Worm (Caenorhabditis elegans) whole organism, young adult: Measurements from ENCODE around the gene W03C9.6.
A peak's percentile ranks its signal among the peaks of the same experiment; 100 is the strongest.

Experiments
- B0019.2 ChIP-seq: fragments of 200-800 bp; sonication (Bioruptor generic); conservative IDR thresholded peaks from 2 replicates; pipeline ENCODE4 v1.3.6; 2022; ENCODE audit warnings: missing genetic modification reagents, missing genetic modification characterization, missing compliant biosample characterization
- B0261.1 ChIP-seq: sonication (generic microtip); optimal IDR thresholded peaks from 2 replicates; lab custom pipeline; 2016; ENCODE audit warnings: mild to moderate bottlenecking, missing genetic modification characterization, moderate library complexity, missing compliant biosample characterization
- B0336.3 ChIP-seq: fragments of 200-800 bp; sonication (Bioruptor generic); IDR thresholded peaks from 2 replicates; pipeline ENCODE4 v1.3.6; 2022; ENCODE audit warnings: missing genetic modification characterization, missing compliant biosample characterization
- C06A6.2 ChIP-seq: fragments of 200-800 bp; sonication (Bioruptor generic); conservative IDR thresholded peaks from 2 replicates; pipeline ENCODE4 v1.3.6; 2022; ENCODE audit warnings: missing genetic modification characterization, missing compliant biosample characterization
- D2030.7 ChIP-seq: fragments of 200-800 bp; sonication (Bioruptor generic); IDR thresholded peaks from 2 replicates; pipeline ENCODE4 v1.3.6; 2022; ENCODE audit warnings: missing genetic modification reagents, missing genetic modification characterization, missing compliant biosample characterization
- F10E7.11 ChIP-seq: sonication (generic microtip); optimal IDR thresholded peaks from 2 replicates; lab custom pipeline; 2017; ENCODE audit warnings: mild to moderate bottlenecking, missing genetic modification characterization, moderate library complexity, missing compliant biosample characterization
- F22D6.2 ChIP-seq: sonication (generic microtip); optimal IDR thresholded peaks from 2 replicates; lab custom pipeline; 2016; ENCODE audit warnings: mild to moderate bottlenecking, missing genetic modification characterization, missing compliant biosample characterization
- F39B2.1 ChIP-seq: fragments of 200-800 bp; sonication (Bioruptor generic); IDR thresholded peaks from 2 replicates; pipeline ENCODE4 v1.3.6; 2022; ENCODE audit warnings: missing genetic modification reagents, missing genetic modification characterization, missing compliant biosample characterization
- F49E8.2 ChIP-seq: sonication (generic microtip); optimal IDR thresholded peaks from 3 replicates; lab custom pipeline; 2017; ENCODE audit warnings: missing genetic modification characterization, mild to moderate bottlenecking, missing compliant biosample characterization, antibody characterized with exemption, moderate library complexity; ENCODE audit not compliant: insufficient read depth
- F52B5.7 ChIP-seq: sonication (generic microtip); optimal IDR thresholded peaks from 2 replicates; lab custom pipeline; 2016; ENCODE audit warnings: mild to moderate bottlenecking, missing genetic modification characterization, missing compliant biosample characterization
- F55B11.4 ChIP-seq: sonication (generic microtip); optimal IDR thresholded peaks from 2 replicates; lab custom pipeline; 2016; ENCODE audit warnings: missing compliant biosample characterization, missing genetic modification characterization, borderline replicate concordance; ENCODE audit not compliant: insufficient read depth
- F57A8.1 ChIP-seq: fragments of 200-800 bp; sonication (Bioruptor generic); optimal IDR thresholded peaks from 2 replicates; lab custom pipeline; 2018; ENCODE audit warnings: mild to moderate bottlenecking, missing genetic modification characterization, moderate library complexity, missing compliant biosample characterization
- F57C9.4 ChIP-seq: sonication (generic microtip); optimal IDR thresholded peaks from 2 replicates; lab custom pipeline; 2017; ENCODE audit warnings: mild to moderate bottlenecking, missing genetic modification characterization, missing compliant biosample characterization
- Y67H2A.10 ChIP-seq: fragments of 200-800 bp; sonication (Bioruptor generic); conservative IDR thresholded peaks from 2 replicates; pipeline ENCODE4 v1.3.6; 2022; ENCODE audit warnings: missing genetic modification reagents, missing genetic modification characterization, missing compliant biosample characterization
- Y79H2A.3 ChIP-seq: fragments of 200-800 bp; sonication (Bioruptor generic); conservative IDR thresholded peaks from 2 replicates; pipeline ENCODE4 v1.3.6; 2022; ENCODE audit warnings: missing genetic modification reagents, missing genetic modification characterization, missing compliant biosample characterization
- Y95B8A.8 ChIP-seq: fragments of 200-800 bp; sonication (Bioruptor generic); IDR thresholded peaks from 2 replicates; pipeline ENCODE4 v1.3.6; 2022; ENCODE audit warnings: missing genetic modification reagents, missing genetic modification characterization, missing compliant biosample characterization
- ZK185.1 ChIP-seq: sonication (generic microtip); optimal IDR thresholded peaks from 2 replicates; lab custom pipeline; 2016; ENCODE audit warnings: mild to moderate bottlenecking, missing genetic modification characterization, missing compliant biosample characterization; ENCODE audit not compliant: poor library complexity, severe bottlenecking
- ama-1 ChIP-seq, 3 experiments: fragments of 150-350 bp in 1 of 3; sonication (generic microtip) in 2 of 3; optimal IDR thresholded peaks; 2 replicates each; lab custom pipeline; 2014 to 2018; ENCODE audit warnings: missing biosample characterization in 2 of 3, missing genetic modification characterization in 2 of 3, missing genetic modification reagents in 2 of 3
- aptf-2 ChIP-seq: fragments of 200-800 bp; sonication (Bioruptor generic); conservative IDR thresholded peaks from 2 replicates; pipeline ENCODE4 v1.3.6; 2022; ENCODE audit warnings: missing genetic modification reagents, missing genetic modification characterization, missing compliant biosample characterization
- attf-3 ChIP-seq: fragments of 200-800 bp; sonication (Bioruptor generic); conservative IDR thresholded peaks from 2 replicates; pipeline ENCODE4 v1.3.6; 2022; ENCODE audit warnings: missing genetic modification reagents, missing genetic modification characterization, missing compliant biosample characterization
- cebp-1 ChIP-seq, 2 experiments: fragments of 200-800 bp in 1 of 2; sonication (Bioruptor generic) in 1 of 2; sonication (generic microtip) in 1 of 2; IDR thresholded peaks in 1 of 2; optimal IDR thresholded peaks in 1 of 2; 2 replicates each; pipeline versions ENCODE4 v1.3.6 to Lab custom; 2017 to 2022; ENCODE audit warnings: missing compliant biosample characterization in 2 of 2, missing genetic modification characterization in 2 of 2, mild to moderate bottlenecking in 1 of 2, missing genetic modification reagents in 1 of 2, moderate library complexity in 1 of 2
- ceh-100 ChIP-seq: fragments of 200-800 bp; sonication (Bioruptor generic); IDR thresholded peaks from 2 replicates; pipeline ENCODE4 v1.3.6; 2022; ENCODE audit warnings: missing genetic modification reagents, missing genetic modification characterization, missing compliant biosample characterization
- ceh-27 ChIP-seq: fragments of 200-800 bp; sonication (Bioruptor generic); optimal IDR thresholded peaks from 2 replicates; lab custom pipeline; 2018; ENCODE audit warnings: mild to moderate bottlenecking, missing genetic modification characterization, moderate library complexity, missing compliant biosample characterization
- dox-1 ChIP-seq: fragments of 200-800 bp; sonication (Bioruptor generic); IDR thresholded peaks from 2 replicates; pipeline ENCODE4 v1.3.6; 2022; ENCODE audit warnings: missing genetic modification reagents, missing genetic modification characterization, missing compliant biosample characterization
- dpl-1 ChIP-seq: fragments of 150-350 bp; optimal IDR thresholded peaks from 2 replicates; lab custom pipeline; 2014; ENCODE audit warnings: missing biosample characterization, missing genetic modification reagents, missing genetic modification characterization
- efl-1 ChIP-seq: fragments of 150-350 bp; optimal IDR thresholded peaks from 2 replicates; lab custom pipeline; 2014; ENCODE audit warnings: missing biosample characterization, missing genetic modification reagents, missing genetic modification characterization
- egl-18 ChIP-seq: fragments of 200-800 bp; sonication (Bioruptor generic); IDR thresholded peaks from 2 replicates; pipeline ENCODE4 v1.3.6; 2022; ENCODE audit warnings: missing genetic modification reagents, missing genetic modification characterization, missing compliant biosample characterization
- ekl-4 ChIP-seq: fragments of 200-800 bp; sonication (Bioruptor generic); IDR thresholded peaks from 2 replicates; pipeline ENCODE4 v1.3.6; 2022; ENCODE audit warnings: missing genetic modification reagents, missing genetic modification characterization, missing compliant biosample characterization
- ets-4 ChIP-seq: fragments of 200-800 bp; sonication (Bioruptor generic); optimal IDR thresholded peaks from 2 replicates; lab custom pipeline; 2018; ENCODE audit warnings: mild to moderate bottlenecking, missing genetic modification characterization, missing compliant biosample characterization
- hmg-1.2 ChIP-seq: fragments of 200-800 bp; sonication (Bioruptor generic); IDR thresholded peaks from 2 replicates; pipeline ENCODE4 v1.3.6; 2022; ENCODE audit warnings: missing genetic modification reagents, missing genetic modification characterization, missing compliant biosample characterization
- lin-35 ChIP-seq, 3 experiments: fragments of 150-350 bp in 2 of 3; sonication (generic microtip) in 1 of 3; optimal IDR thresholded peaks; 2 replicates each; lab custom pipeline; 2014 to 2018; ENCODE audit warnings: missing biosample characterization in 3 of 3, missing genetic modification characterization in 3 of 3, missing genetic modification reagents in 3 of 3
- madf-10 ChIP-seq: sonication (generic microtip); optimal IDR thresholded peaks from 2 replicates; lab custom pipeline; 2016; ENCODE audit warnings: mild to moderate bottlenecking, missing genetic modification characterization, missing compliant biosample characterization
- madf-3 ChIP-seq: fragments of 200-800 bp; sonication (Bioruptor generic); IDR thresholded peaks from 2 replicates; pipeline ENCODE4 v1.3.6; 2022; ENCODE audit warnings: missing genetic modification reagents, missing genetic modification characterization, missing compliant biosample characterization
- madf-8 ChIP-seq: fragments of 200-800 bp; sonication (Bioruptor generic); conservative IDR thresholded peaks from 2 replicates; pipeline ENCODE4 v1.3.6; 2022; ENCODE audit warnings: missing genetic modification reagents, missing genetic modification characterization, missing compliant biosample characterization
- mcd-1 ChIP-seq: fragments of 200-800 bp; sonication (Bioruptor generic); IDR thresholded peaks from 2 replicates; pipeline ENCODE4 v1.3.6; 2022; ENCODE audit warnings: missing genetic modification reagents, missing genetic modification characterization, missing compliant biosample characterization
- mel-28 ChIP-seq: sonication (generic microtip); optimal IDR thresholded peaks from 2 replicates; lab custom pipeline; 2016; ENCODE audit warnings: borderline replicate concordance, mild to moderate bottlenecking, missing genetic modification characterization, missing compliant biosample characterization
- mes-4 ChIP-seq: sonication (generic microtip); optimal IDR thresholded peaks from 2 replicates; lab custom pipeline; 2016; ENCODE audit warnings: missing genotype, missing genetic modification characterization, missing compliant biosample characterization
- rcor-1 ChIP-seq: fragments of 200-800 bp; sonication (Bioruptor generic); IDR thresholded peaks from 2 replicates; pipeline ENCODE4 v1.3.6; 2022; ENCODE audit warnings: missing genetic modification reagents, missing genetic modification characterization, missing compliant biosample characterization
- rec-8 ChIP-seq, 2 experiments: sonication (generic microtip); optimal IDR thresholded peaks; 2 replicates each; lab custom pipeline; 2016; ENCODE audit warnings: mild to moderate bottlenecking in 2 of 2, missing genetic modification characterization in 2 of 2, missing genetic modification reagents in 2 of 2, missing genotype in 2 of 2, missing biosample characterization in 1 of 2, missing compliant biosample characterization in 1 of 2, moderate library complexity in 1 of 2
- rpc-1 ChIP-seq, 2 experiments: fragments of 150-350 bp in 1 of 2; sonication (generic microtip) in 1 of 2; optimal IDR thresholded peaks; 2 replicates each; lab custom pipeline; 2014 to 2018; ENCODE audit warnings: missing biosample characterization in 1 of 2, missing genetic modification characterization in 1 of 2, missing genetic modification reagents in 1 of 2, missing genotype in 1 of 2
- sptf-2 ChIP-seq: fragments of 200-800 bp; sonication (Bioruptor generic); optimal IDR thresholded peaks from 2 replicates; lab custom pipeline; 2018; ENCODE audit warnings: mild to moderate bottlenecking, missing genetic modification characterization, missing compliant biosample characterization
- tlf-1 ChIP-seq: fragments of 200-800 bp; sonication (Bioruptor generic); optimal IDR thresholded peaks from 2 replicates; lab custom pipeline; 2018; ENCODE audit warnings: mild to moderate bottlenecking, missing genetic modification characterization, missing compliant biosample characterization
- xnd-1 ChIP-seq: sonication (generic microtip); optimal IDR thresholded peaks from 2 replicates; lab custom pipeline; 2016; ENCODE audit warnings: missing genotype, missing genetic modification reagents, missing genetic modification characterization, missing compliant biosample characterization
- zfh-2 ChIP-seq: fragments of 200-800 bp; sonication (Bioruptor generic); conservative IDR thresholded peaks from 2 replicates; pipeline ENCODE4 v1.3.6; 2022; ENCODE audit warnings: missing genetic modification reagents, missing genetic modification characterization, missing compliant biosample characterization
- ztf-22 ChIP-seq: fragments of 200-800 bp; sonication (Bioruptor generic); optimal IDR thresholded peaks from 2 replicates; lab custom pipeline; 2018; ENCODE audit warnings: mild to moderate bottlenecking, missing genetic modification characterization, moderate library complexity, missing compliant biosample characterization
- ztf-25 ChIP-seq: fragments of 200-800 bp; sonication (Bioruptor generic); IDR thresholded peaks from 2 replicates; pipeline ENCODE4 v1.3.6; 2022; ENCODE audit warnings: missing genetic modification reagents, missing genetic modification characterization, missing compliant biosample characterization
- ztf-3 ChIP-seq: fragments of 200-800 bp; sonication (Bioruptor generic); optimal IDR thresholded peaks from 2 replicates; lab custom pipeline; 2018; ENCODE audit warnings: mild to moderate bottlenecking, missing genetic modification characterization, missing compliant biosample characterization

Gene W03C9.6

ce11 chrII:11966602-11967001, 12.3 kb downstream of the W03C9.6 start, which contains the start of gene rab-7 (continued):
- TF ChIP-seq cebp-1 (GFP tag; IDR thresholded peaks at IDR 0.05; lab: Robert Waterston, UW) (no peak), cebp-1 (tag; optimal IDR thresholded peaks at IDR 0.05; lab: Kevin White, UChicago) (peak; percentile 15), rec-8 (tag; optimal IDR thresholded peaks at IDR 0.05; lab: Kevin White, UChicago) (no peak), B0019.2 (GFP tag; lab: Robert Waterston, UW) (no peak), ceh-27 (GFP tag; lab: Kevin White, UChicago) (no peak), F49E8.2 (tag; lab: Kevin White, UChicago) (peak; percentile 15), tlf-1 (GFP tag; lab: Kevin White, UChicago) (peak; percentile 44), lin-35 (GFP tag; optimal IDR thresholded peaks at IDR 0.05; lab: Kevin White, UChicago) (no peak), madf-10 (tag; lab: Kevin White, UChicago) (peak; percentile 22), Y79H2A.3 (GFP tag; lab: Robert Waterston, UW) (no peak), egl-18 (GFP tag; lab: Robert Waterston, UW) (no peak), ekl-4 (GFP tag; lab: Robert Waterston, UW) (peak; percentile 53; the same call in 1 of the 2 replicates), D2030.7 (GFP tag; lab: Robert Waterston, UW) (0 out of 2 replicates have a peak, but pooled peaks have one; percentile 36), ztf-22 (peak; percentile 39), C06A6.2 (no peak), B0336.3 (GFP tag; lab: Robert Waterston, UW) (0 out of 2 replicates have a peak, but pooled peaks have one; percentile 29), Y67H2A.10 (no peak), ama-1 (optimal IDR thresholded peaks at IDR 0.05; lab: Kevin White, UChicago) (peak; percentile 66), ama-1 (GFP tag; optimal IDR thresholded peaks at IDR 0.05; lab: Kevin White, UChicago) (no peak), sptf-2 (GFP tag; lab: Kevin White, UChicago) (no peak), F57A8.1 (GFP tag; lab: Kevin White, UChicago) (no peak), ztf-25 (GFP tag; lab: Robert Waterston, UW) (no peak), xnd-1 (no peak), F22D6.2 (tag; lab: Kevin White, UChicago) (no peak), rpc-1 (optimal IDR thresholded peaks at IDR 0.05; lab: Kevin White, UChicago) (no peak), rpc-1 (tag; optimal IDR thresholded peaks at IDR 0.05; lab: Kevin White, UChicago) (no peak), aptf-2 (no peak), efl-1 (GFP tag; lab: Kevin White, UChicago) (no peak), F10E7.11 (tag; lab: Kevin White, UChicago) (peak; percentile 24), ceh-100 (GFP tag; lab: Robert Waterston, UW) (no peak), ZK185.1 (tag; lab: Kevin White, UChicago) (no peak), mel-28 (tag; lab: Kevin White, UChicago) (no peak), madf-8 (GFP tag; lab: Robert Waterston, UW) (no peak), zfh-2 (GFP tag; lab: Robert Waterston, UW) (no peak), F39B2.1 (0 out of 2 replicates have a peak, but pooled peaks have one; percentile 19), B0261.1 (no peak), F55B11.4 (no peak), ztf-3 (GFP tag; lab: Kevin White, UChicago) (no peak), mes-4 (no peak), rcor-1 (GFP tag; lab: Robert Waterston, UW) (no peak), madf-3 (GFP tag; lab: Robert Waterston, UW) (peak; percentile 79), F57C9.4 (tag; lab: Kevin White, UChicago) (no peak), attf-3 (GFP tag; lab: Robert Waterston, UW) (no peak), Y95B8A.8 (no peak), ets-4 (GFP tag; lab: Kevin White, UChicago) (no peak), F52B5.7 (no peak), hmg-1.2 (no peak; the same call in 1 of the 2 replicates), mcd-1 (GFP tag; lab: Robert Waterston, UW) (no peak; the same call in 1 of the 2 replicates), dox-1 (GFP tag; lab: Robert Waterston, UW) (no peak), dpl-1 (GFP tag; lab: Kevin White, UChicago) (no peak)
